Worm (Caenorhabditis elegans): ENCODE results near the gene C06H2.2.

DNA sequence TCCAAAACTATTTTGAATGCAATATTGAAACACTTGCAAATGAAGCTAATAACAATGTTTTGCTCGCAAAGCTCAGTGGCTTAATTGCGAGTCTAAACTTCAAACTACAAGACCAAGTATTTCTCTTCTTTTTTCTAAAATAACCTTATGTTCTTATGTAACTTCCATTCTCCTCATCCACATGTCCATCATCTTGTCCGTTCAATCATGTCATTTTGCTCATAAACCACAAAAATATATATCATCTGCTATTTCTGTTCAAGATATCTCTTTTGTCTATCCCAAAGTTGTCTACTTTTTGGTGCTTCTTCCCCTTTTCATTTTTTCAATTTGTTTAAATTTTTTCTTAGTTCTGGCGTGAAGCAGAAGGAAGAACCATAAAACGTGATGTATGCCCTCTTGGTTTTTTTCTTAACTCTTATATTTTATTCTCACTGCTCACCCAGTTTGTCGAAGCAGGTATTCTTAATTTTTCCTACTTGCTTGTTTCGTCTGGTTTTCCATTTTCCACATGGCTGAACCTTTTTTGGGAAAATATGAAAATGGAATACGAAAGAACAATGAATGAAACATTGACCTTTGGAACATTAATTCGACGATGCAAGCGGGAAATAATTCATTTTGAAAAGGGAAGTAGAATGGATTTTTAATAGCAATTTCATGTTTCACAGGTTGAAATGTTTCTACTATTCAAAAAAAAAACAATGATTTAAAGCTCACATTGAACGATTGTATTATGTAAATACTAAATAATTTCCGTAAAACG is 45.7 kb downstream of the C06H2.2 start:
- TF ChIP-seq nhr-28 (tag; optimal IDR thresholded peaks at IDR 0.05) (no peak), nhr-237 (tag; optimal IDR thresholded peaks at IDR 0.05) (no peak), lin-13 (tag; optimal IDR thresholded peaks at IDR 0.05) (no peak)
